Fruit fly (Drosophila melanogaster): Measurements from ENCODE around the gene CG3176.

CG3176 gene

DNA sequence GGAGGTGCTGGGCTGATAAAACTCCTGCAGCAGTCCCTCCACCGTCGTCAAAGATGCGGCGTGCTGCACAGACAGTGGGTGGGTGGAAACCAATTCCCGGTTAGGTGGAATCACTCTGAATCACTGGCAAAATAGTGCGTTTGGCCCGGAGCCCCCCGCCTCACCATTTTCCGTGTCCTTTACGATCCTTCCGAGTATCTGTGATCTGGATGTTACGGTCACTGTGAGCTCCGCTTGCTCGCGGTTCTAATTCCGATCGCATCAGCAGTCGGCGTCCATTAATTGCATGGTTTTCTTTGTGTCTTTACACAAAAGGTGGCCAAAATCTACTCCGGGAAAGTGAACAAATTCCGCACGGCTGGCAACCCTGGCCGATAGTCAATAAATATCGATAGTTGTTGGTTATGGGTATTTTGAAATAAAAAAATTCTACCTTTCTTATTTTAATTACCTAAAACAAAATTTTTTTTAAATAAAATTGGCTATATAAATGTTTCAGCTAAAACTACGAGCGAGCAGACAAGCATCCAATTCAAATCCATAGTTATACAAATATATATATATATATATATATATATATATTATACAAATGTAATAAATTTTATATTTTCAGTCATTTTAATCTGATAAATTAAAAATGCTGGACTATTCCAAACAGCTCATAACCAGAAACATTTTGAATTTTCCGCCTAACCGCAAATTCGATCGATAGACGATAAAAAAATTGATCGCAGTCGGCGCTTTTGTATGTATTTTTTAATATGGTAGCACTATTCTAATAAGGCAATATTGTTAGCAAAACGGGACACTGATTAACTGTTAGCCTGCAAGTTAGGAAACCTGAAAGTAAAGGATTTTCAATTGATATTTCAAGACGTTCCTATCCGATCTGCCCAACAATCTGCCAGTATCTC lies 5.2 kb upstream of the CG3176 start, which contains the start of the genes ebo and CG13373 (continued):
- TF ChIP-seq row (GFP tag; IDR thresholded peaks at IDR 0.05) (peak; percentile 65), insv (GFP tag; optimal IDR thresholded peaks at IDR 0.05) (peak in 1 of 2 experiments; percentile 71), mam (GFP tag; optimal IDR thresholded peaks at IDR 0.05) (peak; percentile 35), Dll (GFP tag; IDR thresholded peaks at IDR 0.05; ENCODE audit: partially characterized antibody) (peak; percentile 69; the same call in 3 of the 4 replicates), dpn (GFP tag; optimal IDR thresholded peaks at IDR 0.05) (peak; percentile 4 to 6), CG14710 (tag; optimal IDR thresholded peaks at IDR 0.05) (peak; percentile 50), Stat92E (GFP tag; optimal IDR thresholded peaks at IDR 0.05) (peak in 1 of 3 experiments; percentile 15), CG12769 (tag; optimal IDR thresholded peaks at IDR 0.05) (no peak), CG14441 (GFP tag; IDR thresholded peaks at IDR 0.05) (peak; percentile 26; the same call in 1 of the 2 replicates), CG13775 (GFP tag; optimal IDR thresholded peaks at IDR 0.05) (peak; percentile 16), CG5953 (GFP tag; IDR thresholded peaks at IDR 0.05) (no peak), Fer1 (GFP tag; optimal IDR thresholded peaks at IDR 0.05) (peak; percentile 19), CG11085 (GFP tag; IDR thresholded peaks at IDR 0.05) (no peak), Med (GFP tag) (peak; percentile 81), CG30020 (tag; optimal IDR thresholded peaks at IDR 0.05) (peak; percentile 21), Spps (tag; optimal IDR thresholded peaks at IDR 0.05) (no peak), Bgb (GFP tag; IDR thresholded peaks at IDR 0.05; ENCODE audit: partially characterized antibody) (peak; percentile 49), CG15696 (tag; optimal IDR thresholded peaks at IDR 0.05) (peak; percentile 3)

DNA sequence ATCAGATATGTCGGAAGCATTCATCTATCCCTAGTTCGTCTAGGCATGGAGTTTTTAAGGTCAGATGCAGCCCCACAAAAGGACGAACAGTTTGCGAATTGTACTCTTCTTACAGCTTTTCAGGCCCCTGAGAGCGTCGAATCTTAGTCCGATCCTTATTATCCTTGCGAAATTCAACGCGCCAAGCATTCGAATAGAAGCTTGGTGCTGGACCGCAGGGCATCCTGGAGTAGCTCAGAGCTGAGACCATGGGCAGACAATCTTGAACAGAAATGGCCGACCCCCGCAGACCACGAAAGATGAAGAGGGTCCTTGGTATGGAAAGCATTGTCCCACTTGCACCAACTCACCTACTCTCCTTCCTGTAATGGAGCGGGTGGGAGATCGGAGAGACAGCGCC lies 2.9 kb upstream of the CG3176 start, which contains the start of gene CG32817:
CG32817 (plus strand) TSS at position 301 of the 400 bp plus-strand sequence.
- TF ChIP-seq dmrt11E (tag; optimal IDR thresholded peaks at IDR 0.05) (no peak), Med (GFP tag) (no peak)

DNA sequence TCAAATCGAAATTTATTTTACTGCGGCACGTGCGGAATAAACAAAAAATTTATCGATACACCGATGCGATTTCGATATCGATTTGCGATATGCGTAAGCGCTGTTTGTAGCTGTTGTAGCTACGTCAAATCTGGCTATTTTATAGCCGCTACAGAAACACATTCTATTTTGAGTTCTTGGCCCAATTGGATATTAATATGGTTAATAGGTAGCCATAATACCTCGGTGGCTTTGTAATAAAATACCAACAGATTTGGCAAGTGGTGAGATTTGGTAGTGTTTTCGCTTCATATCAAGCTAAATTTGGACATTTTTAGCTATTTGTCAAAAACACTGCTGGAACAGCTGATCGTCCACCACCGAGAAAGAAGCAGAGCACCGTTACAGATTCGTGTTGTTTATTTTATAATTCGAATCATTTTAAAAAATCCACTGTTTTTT lies 5.9 kb downstream of the CG3176 start, which contains the start of the genes CG18273 and CG3156:
CG18273 (minus strand) TSS at position 65 of the 441 bp plus-strand sequence.
CG3156 (plus strand) TSS at position 362 of the 441 bp plus-strand sequence.
- TF ChIP-seq schlank (tag; optimal IDR thresholded peaks at IDR 0.05) = no peak
- TF ChIP-seq chif (GFP tag; optimal IDR thresholded peaks at IDR 0.05) = no peak
- TF ChIP-seq esg (GFP tag; conservative IDR thresholded peaks at IDR 0.05) = no peak
- peak; percentile 56; the same call in 2 of the 3 replicates for TF ChIP-seq CG16813 (GFP tag; IDR thresholded peaks at IDR 0.05; ENCODE audit: partially characterized antibody)
- TF ChIP-seq amos (GFP tag; IDR thresholded peaks at IDR 0.05; ENCODE audit: partially characterized antibody) = peak; percentile 28; the same call in 1 of the 2 replicates
- no peak for TF ChIP-seq CG10462 (GFP tag; optimal IDR thresholded peaks at IDR 0.05)
- TF ChIP-seq sim (GFP tag; IDR thresholded peaks at IDR 0.05) = no peak
- no peak for TF ChIP-seq Mes4 (GFP tag; optimal IDR thresholded peaks at IDR 0.05)
- TF ChIP-seq Fer3 (tag; optimal IDR thresholded peaks at IDR 0.05) = no peak
- TF ChIP-seq CG9817 (tag; optimal IDR thresholded peaks at IDR 0.05) = no peak
- TF ChIP-seq E2f1 (GFP tag; IDR thresholded peaks at IDR 0.05) = no peak
- TF ChIP-seq ERR (GFP tag; optimal IDR thresholded peaks at IDR 0.05) = no peak
- TF ChIP-seq CkIIα-i1 (GFP tag; IDR thresholded peaks at IDR 0.05) = no peak
- TF ChIP-seq Med (GFP tag) = peak; percentile 81
- no peak for TF ChIP-seq CG6654 (GFP tag; optimal IDR thresholded peaks at IDR 0.05)
- peak; percentile 74 for TF ChIP-seq Dref (GFP tag; IDR thresholded peaks at IDR 0.05)
- no peak for TF ChIP-seq CG2129 (GFP tag; IDR thresholded peaks at IDR 0.05; ENCODE audit: partially characterized antibody)
- TF ChIP-seq H15 (GFP tag; IDR thresholded peaks at IDR 0.05) = no peak
- TF ChIP-seq CG4730 (GFP tag; IDR thresholded peaks at IDR 0.05) = no peak
- no peak for TF ChIP-seq twi (tag; optimal IDR thresholded peaks at IDR 0.05)
- TF ChIP-seq phol (tag; optimal IDR thresholded peaks at IDR 0.05) = peak; percentile 59
- TF ChIP-seq nerfin-1 (tag; optimal IDR thresholded peaks at IDR 0.05) = peak; percentile 37
- no peak for TF ChIP-seq sens-2 (GFP tag; IDR thresholded peaks at IDR 0.05)
- TF ChIP-seq zen (tag; optimal IDR thresholded peaks at IDR 0.05) = peak; percentile 40
- TF ChIP-seq Dip3 (GFP tag; optimal IDR thresholded peaks at IDR 0.05) = no peak
- 0 out of 2 replicates have a peak, but pooled peaks have one; percentile 6 for TF ChIP-seq Xrp1 (GFP tag; IDR thresholded peaks at IDR 0.05)
- TF ChIP-seq lov (optimal IDR thresholded peaks at IDR 0.05) = no peak
- no peak for TF ChIP-seq lov (GFP tag; IDR thresholded peaks at IDR 0.05)

Data from whole organism, embryonic.